Fruit fly (Drosophila melanogaster) whole organism, embryonic: ENCODE measurements around the gene Uggt.

ENCODE experiments used
- Awh ChIP-seq: fragments of 200-800 bp; sonication (Bioruptor generic); IDR thresholded peaks from 2 replicates; pipeline ENCODE4, ENCODE4 v1.3.6; 2022; ENCODE audit warnings: missing biosample characterization, missing genetic modification characterization
- Bdp1 ChIP-seq: fragments of 200-800 bp; sonication (Bioruptor generic); optimal IDR thresholded peaks from 3 replicates; lab custom pipeline; 2016; ENCODE audit warnings: missing biosample characterization, missing genetic modification characterization
- Bteb2 ChIP-seq: fragments of 200-800 bp; sonication (Bioruptor generic); optimal IDR thresholded peaks from 2 replicates; lab custom pipeline; 2016; ENCODE audit warnings: missing biosample characterization, missing genetic modification characterization
- CG10543 ChIP-seq: fragments of 200-800 bp; sonication (Bioruptor generic); optimal IDR thresholded peaks from 3 replicates; lab custom pipeline; 2017; ENCODE audit warnings: missing biosample characterization, mild to moderate bottlenecking, missing genetic modification characterization, moderate library complexity
- CG12155 ChIP-seq: fragments of 200-800 bp; sonication (Bioruptor generic); optimal IDR thresholded peaks from 3 replicates; lab custom pipeline; 2016; ENCODE audit warnings: missing biosample characterization, missing genetic modification characterization
- CG12942 ChIP-seq: fragments of 200-800 bp; sonication (Bioruptor generic); optimal IDR thresholded peaks from 3 replicates; lab custom pipeline; 2016; ENCODE audit warnings: missing biosample characterization, missing genetic modification characterization
- CG13296 ChIP-seq: fragments of 200-800 bp; sonication (Bioruptor generic); optimal IDR thresholded peaks from 3 replicates; lab custom pipeline; 2018; ENCODE audit warnings: missing biosample characterization, mild to moderate bottlenecking, missing genetic modification characterization
- CG13624 ChIP-seq: fragments of 200-800 bp; sonication (Bioruptor generic); optimal IDR thresholded peaks from 2 replicates; lab custom pipeline; 2016; ENCODE audit warnings: missing biosample characterization, missing genetic modification characterization
- CG13894 ChIP-seq: fragments of 200-800 bp; sonication (Bioruptor generic); optimal IDR thresholded peaks from 3 replicates; lab custom pipeline; 2018; ENCODE audit warnings: missing biosample characterization, mild to moderate bottlenecking, missing genetic modification characterization, moderate library complexity
- CG1529 ChIP-seq: fragments of 200-800 bp; sonication (Bioruptor generic); optimal IDR thresholded peaks from 3 replicates; lab custom pipeline; 2018; ENCODE audit warnings: missing biosample characterization, missing genetic modification characterization
- CG15601 ChIP-seq: fragments of 200-800 bp; sonication (Bioruptor generic); optimal IDR thresholded peaks from 3 replicates; lab custom pipeline; 2019; ENCODE audit warnings: missing biosample characterization, mild to moderate bottlenecking, missing genetic modification characterization, moderate library complexity
- CG17568 ChIP-seq: fragments of 200-800 bp; sonication (Bioruptor generic); optimal IDR thresholded peaks from 2 replicates; lab custom pipeline; 2018; ENCODE audit warnings: missing biosample characterization, mild to moderate bottlenecking, missing genetic modification characterization, moderate library complexity
- CG30020 ChIP-seq: fragments of 200-800 bp; optimal IDR thresholded peaks from 2 replicates; lab custom pipeline; 2019; ENCODE audit warnings: missing biosample characterization, mild to moderate bottlenecking, missing genetic modification characterization, moderate library complexity
- CG30431 ChIP-seq: fragments of 200-800 bp; sonication (Bioruptor generic); optimal IDR thresholded peaks from 2 replicates; lab custom pipeline; 2017; ENCODE audit warnings: missing biosample characterization, missing genetic modification characterization
- CG34224 ChIP-seq: fragments of 200-800 bp; sonication (Bioruptor generic); IDR thresholded peaks from 3 replicates; pipeline ENCODE4 v1.3.6; 2022; ENCODE audit warnings: missing biosample characterization, missing genetic modification characterization; ENCODE audit not compliant: partially characterized antibody
- CG4707 ChIP-seq: fragments of 200-800 bp; sonication (Bioruptor generic); optimal IDR thresholded peaks from 2 replicates; lab custom pipeline; 2018; ENCODE audit warnings: missing biosample characterization, mild to moderate bottlenecking, missing genetic modification characterization, moderate library complexity
- CG5953 ChIP-seq: fragments of 200-800 bp; sonication (Bioruptor generic); IDR thresholded peaks from 2 replicates; pipeline ENCODE4 v1.3.6; 2022; ENCODE audit warnings: missing biosample characterization, missing genetic modification characterization
- CG6765 ChIP-seq: fragments of 200-800 bp; sonication (Bioruptor generic); optimal IDR thresholded peaks from 3 replicates; lab custom pipeline; 2017; ENCODE audit warnings: missing biosample characterization, mild to moderate bottlenecking, missing genetic modification characterization
- CG7357 ChIP-seq: fragments of 200-800 bp; sonication (Bioruptor generic); IDR thresholded peaks from 3 replicates; pipeline ENCODE4 v1.3.6; 2022; ENCODE audit warnings: missing biosample characterization, missing genetic modification characterization
- CG7963 ChIP-seq: fragments of 200-800 bp; sonication (Bioruptor generic); IDR thresholded peaks from 3 replicates; pipeline ENCODE4 v1.3.6; 2022; ENCODE audit warnings: missing biosample characterization, missing genetic modification characterization; ENCODE audit not compliant: partially characterized antibody
- CG8924 ChIP-seq: fragments of 200-800 bp; optimal IDR thresholded peaks from 3 replicates; lab custom pipeline; 2019; ENCODE audit warnings: missing biosample characterization, mild to moderate bottlenecking, missing genetic modification characterization, moderate library complexity
- D ChIP-seq, 2 experiments: fragments of 200-800 bp in 1 of 2; fragments of >200 bp in 1 of 2; sonication (Bioruptor generic) in 1 of 2; optimal IDR thresholded peaks; 2 replicates in 1 of 2; 3 replicates in 1 of 2; lab custom pipeline; 2017; ENCODE audit warnings: mild to moderate bottlenecking in 1 of 2, missing biosample characterization in 1 of 2, missing genetic modification characterization in 1 of 2, missing genetic modification reagents in 1 of 2
- Dfd ChIP-seq, 2 experiments: fragments of >200 bp; optimal IDR thresholded peaks; 2 replicates each; lab custom pipeline; 2017; ENCODE audit warnings: missing biosample characterization in 2 of 2, missing genetic modification characterization in 2 of 2
- Dip3 ChIP-seq: fragments of 200-800 bp; sonication (Bioruptor generic); optimal IDR thresholded peaks from 3 replicates; lab custom pipeline; 2016; ENCODE audit warnings: missing biosample characterization, missing genetic modification characterization
- Fer3 ChIP-seq: fragments of 200-800 bp; sonication (Bioruptor generic); optimal IDR thresholded peaks from 2 replicates; lab custom pipeline; 2018; ENCODE audit warnings: missing biosample characterization, mild to moderate bottlenecking, missing genetic modification characterization, moderate library complexity
- HHEX ChIP-seq: fragments of 200-800 bp; sonication (Bioruptor generic); optimal IDR thresholded peaks from 3 replicates; lab custom pipeline; 2017; ENCODE audit warnings: missing biosample characterization, mild to moderate bottlenecking, missing genetic modification characterization, missing genetic modification reagents
- HLH3B ChIP-seq: fragments of 200-800 bp; sonication (Bioruptor generic); IDR thresholded peaks from 2 replicates; pipeline ENCODE4 v1.3.6; 2022; ENCODE audit warnings: missing biosample characterization, missing genetic modification characterization
- HLHmδ ChIP-seq: fragments of 200-800 bp; sonication (Bioruptor generic); optimal IDR thresholded peaks from 2 replicates; lab custom pipeline; 2018; ENCODE audit warnings: missing biosample characterization, mild to moderate bottlenecking, missing genetic modification characterization, moderate library complexity
- Hr78 ChIP-seq, 2 experiments: fragments of 200-800 bp in 1 of 2; fragments of >200 bp in 1 of 2; sonication (Bioruptor generic) in 1 of 2; optimal IDR thresholded peaks; 2 replicates each; lab custom pipeline; 2017 to 2019; ENCODE audit warnings: missing biosample characterization in 2 of 2, missing genetic modification characterization in 2 of 2, mild to moderate bottlenecking in 1 of 2, moderate library complexity in 1 of 2
- MESR4 ChIP-seq: fragments of 200-800 bp; sonication (Bioruptor generic); optimal IDR thresholded peaks from 2 replicates; lab custom pipeline; 2018; ENCODE audit warnings: missing biosample characterization, mild to moderate bottlenecking, missing genetic modification characterization, moderate library complexity
- Meics ChIP-seq: fragments of 200-800 bp; sonication (Bioruptor generic); optimal IDR thresholded peaks from 2 replicates; lab custom pipeline; 2017; ENCODE audit warnings: missing biosample characterization, mild to moderate bottlenecking, missing genetic modification characterization
- NFAT ChIP-seq: fragments of 200-800 bp; sonication (Bioruptor generic); IDR thresholded peaks from 2 replicates; pipeline ENCODE4 v1.3.6; 2022; ENCODE audit warnings: missing biosample characterization, missing genetic modification characterization
- Rfx ChIP-seq: fragments of 200-800 bp; sonication (Bioruptor generic); IDR thresholded peaks from 2 replicates; pipeline ENCODE4 v1.3.6; 2022; ENCODE audit warnings: missing biosample characterization, missing genetic modification characterization
- Sin3A ChIP-seq: fragments of >200 bp; optimal IDR thresholded peaks from 2 replicates; lab custom pipeline; 2018
- Sox100B ChIP-seq: fragments of 200-800 bp; sonication (Bioruptor generic); optimal IDR thresholded peaks from 3 replicates; lab custom pipeline; 2018; ENCODE audit warnings: missing biosample characterization, mild to moderate bottlenecking, missing genetic modification characterization
- Sry-δ ChIP-seq: fragments of 200-800 bp; sonication (Bioruptor generic); optimal IDR thresholded peaks from 2 replicates; lab custom pipeline; 2016; ENCODE audit warnings: missing biosample characterization, missing genetic modification characterization
- bab2 ChIP-seq: fragments of 200-800 bp; sonication (Bioruptor generic); optimal IDR thresholded peaks from 2 replicates; lab custom pipeline; 2016; ENCODE audit warnings: missing biosample characterization, missing genetic modification characterization
- danr ChIP-seq: fragments of 200-800 bp; sonication (Bioruptor generic); IDR thresholded peaks from 2 replicates; pipeline ENCODE4 v1.3.6; 2022; ENCODE audit warnings: missing biosample characterization, missing genetic modification characterization
- disco-r ChIP-seq: fragments of 200-800 bp; sonication (Bioruptor generic); optimal IDR thresholded peaks from 2 replicates; lab custom pipeline; 2016; ENCODE audit warnings: missing biosample characterization, missing genetic modification characterization
- ems ChIP-seq: fragments of 200-800 bp; sonication (Bioruptor generic); optimal IDR thresholded peaks from 3 replicates; lab custom pipeline; 2016; ENCODE audit warnings: missing biosample characterization, missing genetic modification characterization
- exex ChIP-seq: fragments of 200-800 bp; sonication (Bioruptor generic); optimal IDR thresholded peaks from 4 replicates; lab custom pipeline; 2018; ENCODE audit warnings: missing biosample characterization, mild to moderate bottlenecking, missing genetic modification characterization, moderate library complexity
- hkb ChIP-seq, 2 experiments: fragments of 200-800 bp in 1 of 2; fragments of >200 bp in 1 of 2; sonication (Bioruptor generic) in 1 of 2; IDR thresholded peaks in 1 of 2; optimal IDR thresholded peaks in 1 of 2; 2 replicates each; pipeline versions ENCODE4 v1.3.6 to Lab custom; 2017 to 2022; ENCODE audit warnings: missing biosample characterization in 1 of 2, missing genetic modification characterization in 1 of 2
- inv ChIP-seq: fragments of 200-800 bp; sonication (Bioruptor generic); IDR thresholded peaks from 2 replicates; pipeline ENCODE4 v1.3.6; 2022; ENCODE audit warnings: missing biosample characterization, missing genetic modification characterization; ENCODE audit not compliant: partially characterized antibody
- pfk ChIP-seq: fragments of 200-800 bp; sonication (Bioruptor generic); optimal IDR thresholded peaks from 2 replicates; lab custom pipeline; 2018; ENCODE audit warnings: missing biosample characterization, mild to moderate bottlenecking, missing genetic modification characterization, moderate library complexity
- pros ChIP-seq: fragments of 200-800 bp; sonication (Bioruptor generic); optimal IDR thresholded peaks from 3 replicates; lab custom pipeline; 2019; ENCODE audit warnings: missing biosample characterization, mild to moderate bottlenecking, missing genetic modification characterization, moderate library complexity
- slp2 ChIP-seq: fragments of 200-800 bp; sonication (Bioruptor generic); optimal IDR thresholded peaks from 2 replicates; lab custom pipeline; 2016; ENCODE audit warnings: missing biosample characterization, missing genetic modification characterization
- sob ChIP-seq: fragments of 200-800 bp; sonication (Bioruptor generic); IDR thresholded peaks from 2 replicates; pipeline ENCODE4 v1.3.6; 2022; ENCODE audit warnings: missing biosample characterization, missing genetic modification characterization
- stc ChIP-seq: fragments of 200-800 bp; sonication (Bioruptor generic); IDR thresholded peaks from 2 replicates; pipeline ENCODE4 v1.3.6; 2022; ENCODE audit warnings: missing biosample characterization, missing genetic modification characterization
- ttk ChIP-seq: fragments of 200-800 bp; sonication (Bioruptor generic); IDR thresholded peaks from 2 replicates; pipeline ENCODE4 v2.1.2; 2022; ENCODE audit warnings: missing biosample characterization, missing genetic modification characterization
- twi ChIP-seq: fragments of 200-800 bp; optimal IDR thresholded peaks from 2 replicates; lab custom pipeline; 2019; ENCODE audit warnings: missing biosample characterization, mild to moderate bottlenecking, missing genetic modification characterization, moderate library complexity
- zfh2 ChIP-seq: fragments of 200-800 bp; sonication (Bioruptor generic); optimal IDR thresholded peaks from 2 replicates; lab custom pipeline; 2016; ENCODE audit warnings: missing biosample characterization, missing genetic modification characterization

Uggt gene

DNA sequence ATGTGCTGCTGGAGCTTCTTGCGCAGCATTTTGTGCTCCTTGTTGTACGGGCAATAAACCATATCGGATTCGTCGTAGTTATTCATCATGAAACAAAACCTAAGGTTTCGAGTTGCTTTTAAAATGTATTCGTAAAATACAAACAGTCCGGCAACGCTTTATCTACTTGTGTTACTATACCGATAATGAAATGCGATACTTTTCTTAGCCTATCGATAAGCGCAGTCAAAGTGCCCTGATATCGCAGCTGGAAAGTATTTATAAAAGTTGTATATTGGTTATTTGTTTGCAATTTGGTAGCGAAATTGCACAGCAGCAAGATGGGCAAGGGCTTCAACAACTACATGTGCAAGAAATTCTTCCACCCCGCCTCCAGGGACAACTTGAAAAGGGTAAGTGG, 28.9 kb downstream of the Uggt start, which contains the start of the genes arx and CG6843 (continued):
- TF ChIP-seq CG7963 (GFP tag; lab: Robert Waterston, UW) (peak; percentile 88), HLH3B (no peak), CG13624 (GFP tag; lab: Kevin White, UChicago) (no peak), stc (GFP tag; lab: Robert Waterston, UW) (no peak), Fer3 (no peak), disco-r (GFP tag; lab: Kevin White, UChicago) (no peak), Dfd (GFP tag; optimal IDR thresholded peaks at IDR 0.05; lab: Kevin White, UChicago) (no peak), Awh (GFP tag; lab: Robert Waterston, UW) (no peak), danr (GFP tag; lab: Robert Waterston, UW) (no peak), CG12942 (GFP tag; lab: Kevin White, UChicago) (no peak), Sry-δ (GFP tag; lab: Kevin White, UChicago) (peak; percentile 83), zfh2 (GFP tag; lab: Kevin White, UChicago) (no peak), Bdp1 (GFP tag; lab: Kevin White, UChicago) (no peak), sob (no peak), hkb (optimal IDR thresholded peaks at IDR 0.05; lab: Kevin White, UChicago) (no peak), hkb (GFP tag; IDR thresholded peaks at IDR 0.05; lab: Robert Waterston, UW) (no peak), CG10543 (GFP tag; lab: Kevin White, UChicago) (no peak), CG7357 (GFP tag; lab: Robert Waterston, UW) (no peak), D (optimal IDR thresholded peaks at IDR 0.05; lab: Kevin White, UChicago) (no peak), D (GFP tag; optimal IDR thresholded peaks at IDR 0.05; lab: Kevin White, UChicago) (no peak), CG13894 (tag; lab: Kevin White, UChicago) (no peak), CG15601 (no peak), NFAT (GFP tag; lab: Robert Waterston, UW) (no peak), Hr78 (GFP tag; optimal IDR thresholded peaks at IDR 0.05; lab: Kevin White, UChicago) (no peak), Sox100B (GFP tag; lab: Kevin White, UChicago) (no peak), CG30431 (GFP tag; lab: Kevin White, UChicago) (no peak), CG5953 (no peak), CG4707 (GFP tag; lab: Kevin White, UChicago) (no peak), Rfx (GFP tag; lab: Robert Waterston, UW) (no peak), CG34224 (GFP tag; lab: Robert Waterston, UW) (peak; percentile 95), pfk (GFP tag; lab: Kevin White, UChicago) (no peak), Bteb2 (GFP tag; lab: Kevin White, UChicago) (no peak), slp2 (GFP tag; lab: Kevin White, UChicago) (no peak), MESR4 (GFP tag; lab: Kevin White, UChicago) (peak; percentile 83), CG6765 (GFP tag; lab: Kevin White, UChicago) (no peak), CG12155 (GFP tag; lab: Kevin White, UChicago) (no peak), CG17568 (GFP tag; lab: Kevin White, UChicago) (no peak), HLHmδ (GFP tag; lab: Kevin White, UChicago) (no peak), CG13296 (no peak), Sin3A (peak; percentile 58), pros (no peak), twi (tag; lab: Kevin White, UChicago) (no peak), ttk (GFP tag; lab: Robert Waterston, UW) (no peak), ems (GFP tag; lab: Kevin White, UChicago) (no peak), Meics (no peak), CG8924 (tag; lab: Kevin White, UChicago) (no peak), inv (peak; percentile 89), HHEX (no peak), CG30020 (tag; lab: Kevin White, UChicago) (peak; percentile 53), CG1529 (GFP tag; lab: Kevin White, UChicago) (no peak), Dip3 (GFP tag; lab: Kevin White, UChicago) (no peak), exex (tag; lab: Kevin White, UChicago) (no peak), bab2 (no peak)
